Fruit fly (Drosophila melanogaster) whole organism, embryonic: ENCODE data around the gene CG4218.

Source experiments
- Adf1 ChIP-seq: fragments of 200-800 bp; sonication (Bioruptor generic); IDR thresholded peaks from 2 replicates; pipeline ENCODE4 v1.3.6; 2022; ENCODE audit warnings: missing biosample characterization, missing genetic modification characterization
- Bteb2 ChIP-seq: fragments of 200-800 bp; sonication (Bioruptor generic); optimal IDR thresholded peaks from 2 replicates; lab custom pipeline; 2016; ENCODE audit warnings: missing biosample characterization, missing genetic modification characterization
- CG14667 ChIP-seq: fragments of 200-800 bp; sonication (Bioruptor generic); IDR thresholded peaks from 2 replicates; pipeline ENCODE4 v1.3.6; 2022; ENCODE audit warnings: missing biosample characterization, missing genetic modification characterization
- CG15696 ChIP-seq: fragments of 200-800 bp; sonication (Bioruptor generic); optimal IDR thresholded peaks from 2 replicates; lab custom pipeline; 2019; ENCODE audit warnings: missing biosample characterization, mild to moderate bottlenecking, missing genetic modification characterization, moderate library complexity
- CG1603 ChIP-seq: fragments of 200-800 bp; sonication (Bioruptor generic); optimal IDR thresholded peaks from 2 replicates; lab custom pipeline; 2019; ENCODE audit warnings: missing biosample characterization, mild to moderate bottlenecking, missing genetic modification characterization, moderate library complexity
- CG17359 ChIP-seq: fragments of 200-800 bp; sonication (Bioruptor generic); optimal IDR thresholded peaks from 3 replicates; lab custom pipeline; 2018; ENCODE audit warnings: missing biosample characterization, mild to moderate bottlenecking, missing genetic modification characterization, moderate library complexity
- CG18599 ChIP-seq: fragments of 200-800 bp; sonication (Bioruptor generic); optimal IDR thresholded peaks from 3 replicates; lab custom pipeline; 2017; ENCODE audit warnings: missing biosample characterization, missing genetic modification characterization, mild to moderate bottlenecking, moderate library complexity, missing genetic modification reagents
- CG2129 ChIP-seq: fragments of 200-800 bp; sonication (Bioruptor generic); IDR thresholded peaks from 2 replicates; pipeline ENCODE4 v1.3.6; 2022; ENCODE audit warnings: missing biosample characterization, missing genetic modification characterization; ENCODE audit not compliant: partially characterized antibody
- CG31441 ChIP-seq: fragments of 200-800 bp; sonication (Bioruptor generic); IDR thresholded peaks from 2 replicates; pipeline ENCODE4 v1.3.6; 2022; ENCODE audit warnings: missing biosample characterization, missing genetic modification characterization
- CG33213 ChIP-seq: fragments of 200-800 bp; sonication (Bioruptor generic); optimal IDR thresholded peaks from 3 replicates; lab custom pipeline; 2016; ENCODE audit warnings: missing biosample characterization, missing genetic modification characterization
- CG33557 ChIP-seq: fragments of 200-800 bp; sonication (Bioruptor generic); optimal IDR thresholded peaks from 2 replicates; lab custom pipeline; 2019; ENCODE audit warnings: missing biosample characterization, mild to moderate bottlenecking, missing genetic modification characterization, moderate library complexity
- CG34376 ChIP-seq: fragments of 200-800 bp; sonication (Bioruptor generic); optimal IDR thresholded peaks from 2 replicates; lab custom pipeline; 2018; ENCODE audit warnings: missing biosample characterization, mild to moderate bottlenecking, missing genetic modification characterization
- CG4360 ChIP-seq: fragments of 200-800 bp; sonication (Bioruptor generic); IDR thresholded peaks from 2 replicates; pipeline ENCODE4 v1.3.6; 2022; ENCODE audit warnings: missing biosample characterization, missing genetic modification characterization
- CG6683 ChIP-seq: fragments of 200-800 bp; sonication (Bioruptor generic); optimal IDR thresholded peaks from 2 replicates; lab custom pipeline; 2017; ENCODE audit warnings: missing biosample characterization, mild to moderate bottlenecking, missing genetic modification characterization, missing genetic modification reagents
- CG9215 ChIP-seq: fragments of 200-800 bp; sonication (Bioruptor generic); IDR thresholded peaks from 2 replicates; pipeline ENCODE4 v1.3.6; 2022; ENCODE audit warnings: missing biosample characterization, missing genetic modification characterization
- Dref ChIP-seq: fragments of 200-800 bp; sonication (Bioruptor generic); IDR thresholded peaks from 2 replicates; pipeline ENCODE4 v1.3.6; 2022; ENCODE audit warnings: missing biosample characterization, missing genetic modification characterization
- E2f1 ChIP-seq: fragments of 200-800 bp; sonication (Bioruptor generic); IDR thresholded peaks from 2 replicates; pipeline ENCODE4 v1.3.6; 2022; ENCODE audit warnings: missing biosample characterization, missing genetic modification characterization
- Elba2 ChIP-seq: fragments of 200-800 bp; sonication (Bioruptor generic); optimal IDR thresholded peaks from 3 replicates; lab custom pipeline; 2016; ENCODE audit warnings: missing biosample characterization, missing genetic modification characterization
- Ets65A ChIP-seq: fragments of 200-800 bp; sonication (Bioruptor generic); peaks from one replicate; lab custom pipeline; 2016; ENCODE audit warnings: missing biosample characterization, missing genetic modification characterization
- HLH3B ChIP-seq: fragments of 200-800 bp; sonication (Bioruptor generic); IDR thresholded peaks from 2 replicates; pipeline ENCODE4 v1.3.6; 2022; ENCODE audit warnings: missing biosample characterization, missing genetic modification characterization
- Hey ChIP-seq: fragments of 200-800 bp; sonication (Bioruptor generic); optimal IDR thresholded peaks from 3 replicates; lab custom pipeline; 2018; ENCODE audit warnings: missing biosample characterization, mild to moderate bottlenecking, missing genetic modification characterization
- Hr3 ChIP-seq: fragments of 200-800 bp; sonication (Bioruptor generic); optimal IDR thresholded peaks from 3 replicates; lab custom pipeline; 2016; ENCODE audit warnings: missing biosample characterization, missing genetic modification characterization
- Meics ChIP-seq: fragments of 200-800 bp; sonication (Bioruptor generic); optimal IDR thresholded peaks from 2 replicates; lab custom pipeline; 2017; ENCODE audit warnings: missing biosample characterization, mild to moderate bottlenecking, missing genetic modification characterization
- Nf-YA ChIP-seq: fragments of 200-800 bp; sonication (Bioruptor generic); IDR thresholded peaks from 2 replicates; pipeline ENCODE4 v1.3.6; 2022; ENCODE audit warnings: missing biosample characterization, missing genetic modification characterization
- Nf-YB ChIP-seq: fragments of 200-800 bp; sonication (Bioruptor generic); optimal IDR thresholded peaks from 3 replicates; lab custom pipeline; 2019; ENCODE audit warnings: missing biosample characterization, mild to moderate bottlenecking, missing genetic modification characterization, moderate library complexity
- Oaz ChIP-seq: fragments of 200-800 bp; sonication (Bioruptor generic); IDR thresholded peaks from 2 replicates; pipeline ENCODE4 v1.3.6; 2022; ENCODE audit warnings: missing biosample characterization, missing genetic modification characterization
- Six4 ChIP-seq: fragments of 200-800 bp; sonication (Bioruptor generic); optimal IDR thresholded peaks from 2 replicates; lab custom pipeline; 2016; ENCODE audit warnings: missing biosample characterization, missing genetic modification characterization
- Sry-β ChIP-seq: fragments of 200-800 bp; sonication (Bioruptor generic); optimal IDR thresholded peaks from 2 replicates; lab custom pipeline; 2018; ENCODE audit warnings: missing biosample characterization, mild to moderate bottlenecking, missing genetic modification characterization, moderate library complexity
- Ssrp ChIP-seq: fragments of 200-800 bp; sonication (Bioruptor generic); optimal IDR thresholded peaks from 2 replicates; lab custom pipeline; 2018; ENCODE audit warnings: missing biosample characterization, mild to moderate bottlenecking, missing genetic modification characterization, moderate library complexity
- Xbp1 ChIP-seq: fragments of 200-800 bp; sonication (Bioruptor generic); optimal IDR thresholded peaks from 3 replicates; lab custom pipeline; 2016; ENCODE audit warnings: missing biosample characterization, mild to moderate bottlenecking, missing genetic modification characterization
- amos ChIP-seq: fragments of 200-800 bp; sonication (Bioruptor generic); IDR thresholded peaks from 2 replicates; pipeline ENCODE4 v1.3.6; 2022; ENCODE audit warnings: missing biosample characterization, missing genetic modification characterization; ENCODE audit not compliant: partially characterized antibody
- ara ChIP-seq: fragments of 200-800 bp; sonication (Bioruptor generic); IDR thresholded peaks from 2 replicates; pipeline ENCODE4 v1.3.6; 2022; ENCODE audit warnings: missing biosample characterization, missing genetic modification characterization
- ash1 ChIP-seq: fragments of 200-800 bp; sonication (Bioruptor generic); optimal IDR thresholded peaks from 2 replicates; lab custom pipeline; 2018; ENCODE audit warnings: missing biosample characterization, mild to moderate bottlenecking, missing genetic modification characterization
- chinmo ChIP-seq: fragments of 200-800 bp; sonication (Bioruptor generic); IDR thresholded peaks from 4 replicates; pipeline ENCODE4 v1.3.6; 2022; ENCODE audit warnings: missing biosample characterization, missing genetic modification characterization; ENCODE audit not compliant: partially characterized antibody
- danr ChIP-seq: fragments of 200-800 bp; sonication (Bioruptor generic); IDR thresholded peaks from 2 replicates; pipeline ENCODE4 v1.3.6; 2022; ENCODE audit warnings: missing biosample characterization, missing genetic modification characterization
- dpn ChIP-seq, 2 experiments: fragments of 200-800 bp; sonication (Bioruptor generic); optimal IDR thresholded peaks; 3 replicates each; lab custom pipeline; 2016; ENCODE audit warnings: missing biosample characterization in 2 of 2, missing genetic modification characterization in 2 of 2
- fd64A ChIP-seq: fragments of 200-800 bp; sonication (Bioruptor generic); optimal IDR thresholded peaks from 3 replicates; lab custom pipeline; 2018; ENCODE audit warnings: missing biosample characterization, mild to moderate bottlenecking, missing genetic modification characterization
- grau ChIP-seq: fragments of 200-800 bp; optimal IDR thresholded peaks from 3 replicates; lab custom pipeline; 2019; ENCODE audit warnings: missing biosample characterization, mild to moderate bottlenecking, missing genetic modification characterization, moderate library complexity
- hkb ChIP-seq, 2 experiments: fragments of 200-800 bp in 1 of 2; fragments of >200 bp in 1 of 2; sonication (Bioruptor generic) in 1 of 2; IDR thresholded peaks in 1 of 2; optimal IDR thresholded peaks in 1 of 2; 2 replicates each; pipeline versions ENCODE4 v1.3.6 to Lab custom; 2017 to 2022; ENCODE audit warnings: missing biosample characterization in 1 of 2, missing genetic modification characterization in 1 of 2
- nerfin-1 ChIP-seq: fragments of 200-800 bp; sonication (Bioruptor generic); optimal IDR thresholded peaks from 3 replicates; lab custom pipeline; 2019; ENCODE audit warnings: missing biosample characterization, mild to moderate bottlenecking, missing genetic modification characterization, moderate library complexity
- nom ChIP-seq: fragments of 200-800 bp; sonication (Bioruptor generic); optimal IDR thresholded peaks from 2 replicates; lab custom pipeline; 2017; ENCODE audit warnings: missing biosample characterization, missing genetic modification characterization, mild to moderate bottlenecking, moderate library complexity, missing genetic modification reagents
- peb ChIP-seq: fragments of 200-800 bp; sonication (Bioruptor generic); IDR thresholded peaks from 2 replicates; pipeline ENCODE4 v1.3.6; 2022; ENCODE audit warnings: missing biosample characterization, missing genetic modification characterization
- pzg ChIP-seq: fragments of 200-800 bp; sonication (Bioruptor generic); optimal IDR thresholded peaks from 3 replicates; lab custom pipeline; 2018; ENCODE audit warnings: missing biosample characterization, mild to moderate bottlenecking, missing genetic modification characterization, moderate library complexity
- sd ChIP-seq: fragments of 200-800 bp; sonication (Bioruptor generic); optimal IDR thresholded peaks from 3 replicates; lab custom pipeline; 2018; ENCODE audit warnings: missing biosample characterization, mild to moderate bottlenecking, missing genetic modification characterization, moderate library complexity
- sug ChIP-seq: fragments of 200-800 bp; optimal IDR thresholded peaks from 2 replicates; lab custom pipeline; 2019; ENCODE audit warnings: missing biosample characterization, mild to moderate bottlenecking, missing genetic modification characterization, moderate library complexity
- tap ChIP-seq: fragments of 200-800 bp; optimal IDR thresholded peaks from 3 replicates; lab custom pipeline; 2019; ENCODE audit warnings: missing biosample characterization, mild to moderate bottlenecking, missing genetic modification characterization, moderate library complexity
- tin ChIP-seq: fragments of 200-800 bp; sonication (Bioruptor generic); optimal IDR thresholded peaks from 3 replicates; lab custom pipeline; 2016; ENCODE audit warnings: missing biosample characterization, missing genetic modification characterization
- vnd ChIP-seq: fragments of 200-800 bp; sonication (Bioruptor generic); IDR thresholded peaks from 3 replicates; pipeline ENCODE4 v1.3.6; 2022; ENCODE audit warnings: missing biosample characterization, missing genetic modification characterization; ENCODE audit not compliant: partially characterized antibody
- zfh2 ChIP-seq: fragments of 200-800 bp; sonication (Bioruptor generic); optimal IDR thresholded peaks from 2 replicates; lab custom pipeline; 2016; ENCODE audit warnings: missing biosample characterization, missing genetic modification characterization

CG4218 gene

dm6 chr2L:14512811-14513389 is 36.0 kb downstream of the CG4218 start (continued):
- peak; percentile 67 for TF ChIP-seq Elba2
- TF ChIP-seq Nf-YA (GFP tag; lab: Robert Waterston, UW) = peak; percentile 38; the same call in 1 of the 2 replicates
- peak; percentile 25; the same call in 1 of the 2 replicates for TF ChIP-seq CG9215
- TF ChIP-seq vnd (GFP tag; lab: Robert Waterston, UW) = no peak
- peak; percentile 78 for TF ChIP-seq CG33557
- TF ChIP-seq dpn (GFP tag; optimal IDR thresholded peaks at IDR 0.05; lab: Kevin White, UChicago) = peak; percentile 74 to 75
- peak; percentile 84 for TF ChIP-seq Six4 (GFP tag; lab: Kevin White, UChicago)
- no peak for TF ChIP-seq CG34376 (GFP tag; lab: Kevin White, UChicago)
- peak; percentile 60 for TF ChIP-seq fd64A
- TF ChIP-seq hkb (optimal IDR thresholded peaks at IDR 0.05; lab: Kevin White, UChicago) = no peak
- peak; percentile 70 for TF ChIP-seq hkb (GFP tag; IDR thresholded peaks at IDR 0.05; lab: Robert Waterston, UW)
- TF ChIP-seq ash1 (GFP tag; lab: Kevin White, UChicago) = no peak
- 0 out of 2 replicates have a peak, but pooled peaks have one; percentile 30 for TF ChIP-seq peb (GFP tag; lab: Robert Waterston, UW)
- peak; percentile 96 for TF ChIP-seq CG15696 (tag; lab: Kevin White, UChicago)
- no peak for TF ChIP-seq CG6683 (GFP tag; lab: Kevin White, UChicago)
- TF ChIP-seq sug = peak; percentile 9
- TF ChIP-seq nerfin-1 (tag; lab: Kevin White, UChicago) = peak; percentile 75
- TF ChIP-seq Dref (GFP tag; lab: Robert Waterston, UW) = no peak
- TF ChIP-seq HLH3B = peak; percentile 44; the same call in 1 of the 2 replicates
- no peak for TF ChIP-seq zfh2 (GFP tag; lab: Kevin White, UChicago)
- no peak for TF ChIP-seq pzg (GFP tag; lab: Kevin White, UChicago)
- no peak for TF ChIP-seq Oaz (GFP tag; lab: Robert Waterston, UW)
- peak; percentile 87 for TF ChIP-seq CG31441 (GFP tag; lab: Robert Waterston, UW)
- peak; percentile 49 for TF ChIP-seq Meics
- peak; percentile 65 for TF ChIP-seq CG33213
- TF ChIP-seq CG18599 (GFP tag; lab: Kevin White, UChicago) = peak; percentile 56
- no peak for TF ChIP-seq nom (GFP tag; lab: Kevin White, UChicago)
- TF ChIP-seq Nf-YB (GFP tag; lab: Kevin White, UChicago) = peak; percentile 56
- peak; percentile 78 for TF ChIP-seq grau (tag; lab: Kevin White, UChicago)
- no peak for TF ChIP-seq chinmo
- peak; percentile 20 for TF ChIP-seq sd (tag; lab: Kevin White, UChicago)
- peak; percentile 85 for TF ChIP-seq tin (GFP tag; lab: Kevin White, UChicago)
- TF ChIP-seq CG14667 (GFP tag; lab: Robert Waterston, UW) = no peak
- TF ChIP-seq tap (tag; lab: Kevin White, UChicago) = peak; percentile 69
- TF ChIP-seq Sry-β (GFP tag; lab: Kevin White, UChicago) = peak; percentile 64
- peak; percentile 65 for TF ChIP-seq Hr3 (GFP tag; lab: Kevin White, UChicago)
- peak; percentile 34 for TF ChIP-seq Bteb2 (GFP tag; lab: Kevin White, UChicago)
- peak; percentile 9; the same call in 1 of the 2 replicates for TF ChIP-seq CG4360
- TF ChIP-seq Xbp1 (GFP tag; lab: Kevin White, UChicago) = peak; percentile 81
- peak; percentile 80 for TF ChIP-seq ara (GFP tag; lab: Robert Waterston, UW)
- peak; percentile 30; the same call in 1 of the 2 replicates for TF ChIP-seq danr (GFP tag; lab: Robert Waterston, UW)
- TF ChIP-seq Hey (tag; lab: Kevin White, UChicago) = no peak
- peak; percentile 95 for TF ChIP-seq CG1603 (tag; lab: Kevin White, UChicago)
- TF ChIP-seq Ssrp = peak; percentile 78
- no peak for TF ChIP-seq Adf1 (GFP tag; lab: Robert Waterston, UW)
- TF ChIP-seq CG17359 (tag; lab: Kevin White, UChicago) = peak; percentile 69
- TF ChIP-seq CG2129 = no peak
- peak; percentile 53 for TF ChIP-seq E2f1 (GFP tag; lab: Robert Waterston, UW)
- TF ChIP-seq Ets65A (GFP tag; lab: Kevin White, UChicago) = peak; percentile 57
- TF ChIP-seq amos (GFP tag; lab: Robert Waterston, UW) = no peak
